Fruit fly (Drosophila melanogaster): ENCODE results near the gene Ccdc85.
A peak's percentile ranks its signal among the peaks of the same experiment; 100 is the strongest.

Gene Ccdc85

DNA sequence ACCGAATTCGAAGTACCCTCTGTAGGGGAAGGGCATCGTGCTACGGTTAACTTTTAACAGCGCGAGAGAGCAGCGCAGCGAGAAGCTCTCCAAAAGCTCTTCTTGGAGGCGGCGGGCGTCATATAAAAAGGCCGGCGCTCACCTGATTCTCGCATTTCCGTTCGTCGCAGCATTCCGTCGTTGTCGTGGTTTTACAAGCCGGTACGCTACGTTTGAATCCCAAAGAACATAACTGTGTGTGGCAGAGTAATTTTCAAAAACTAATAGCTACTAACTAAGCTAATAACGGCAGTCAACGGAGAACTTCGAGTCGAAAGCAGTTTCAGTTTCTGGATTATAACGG lies 57.3 kb downstream of the Ccdc85 start, which contains the start of gene FASN1 (continued):
- TF ChIP-seq CG4360 (GFP tag; IDR thresholded peaks at IDR 0.05) (no peak), fd102C (GFP tag; optimal IDR thresholded peaks at IDR 0.05) (no peak), YL-1 (GFP tag; optimal IDR thresholded peaks at IDR 0.05) (no peak), CG15601 (tag; optimal IDR thresholded peaks at IDR 0.05) (no peak), Dek (tag; optimal IDR thresholded peaks at IDR 0.05) (no peak), CG9215 (GFP tag; IDR thresholded peaks at IDR 0.05) (no peak), maf-S (GFP tag; optimal IDR thresholded peaks at IDR 0.05) (no peak), chn (GFP tag; optimal IDR thresholded peaks at IDR 0.05) (no peak), CG8290 (GFP tag; optimal IDR thresholded peaks at IDR 0.05) (no peak), CG8290 (tag; optimal IDR thresholded peaks at IDR 0.05) (peak in 1 of 2 experiments; percentile 68), CG7963 (GFP tag; IDR thresholded peaks at IDR 0.05; ENCODE audit: partially characterized antibody) (no peak), CG5245 (GFP tag; optimal IDR thresholded peaks at IDR 0.05) (no peak), CG11696 (GFP tag; IDR thresholded peaks at IDR 0.05) (no peak), hb (GFP tag; IDR thresholded peaks at IDR 0.05; ENCODE audit: partially characterized antibody) (0 out of 3 replicates have a peak, but pooled peaks have one; percentile 49), Kr (GFP tag; optimal IDR thresholded peaks at IDR 0.05) (no peak), nmo (GFP tag; optimal IDR thresholded peaks at IDR 0.05) (no peak), phol (tag; optimal IDR thresholded peaks at IDR 0.05) (no peak), CG33213 (GFP tag; optimal IDR thresholded peaks at IDR 0.05) (no peak), Aef1 (GFP tag; IDR thresholded peaks at IDR 0.05) (no peak), Jarid2 (GFP tag; optimal IDR thresholded peaks at IDR 0.05) (peak; percentile 80), jigr1 (GFP tag; IDR thresholded peaks at IDR 0.05) (no peak), vfl (GFP tag; optimal IDR thresholded peaks at IDR 0.05) (no peak), jing (GFP tag; optimal IDR thresholded peaks at IDR 0.05) (no peak), CG18262 (tag; optimal IDR thresholded peaks at IDR 0.05) (peak; percentile 27), CG6175 (GFP tag; IDR thresholded peaks at IDR 0.05) (0 out of 3 replicates have a peak, but pooled peaks have one; percentile 25), CG2199 (GFP tag; IDR thresholded peaks at IDR 0.05) (no peak), Hsf (GFP tag; optimal IDR thresholded peaks at IDR 0.05) (no peak), ken (GFP tag; IDR thresholded peaks at IDR 0.05) (no peak), eve (GFP tag; optimal IDR thresholded peaks at IDR 0.05) (no peak), Lim3 (GFP tag; IDR thresholded peaks at IDR 0.05) (no peak), ato (GFP tag; IDR thresholded peaks at IDR 0.05; ENCODE audit: partially characterized antibody) (no peak), nerfin-1 (tag; optimal IDR thresholded peaks at IDR 0.05) (peak; percentile 12), Nf-YC (tag; optimal IDR thresholded peaks at IDR 0.05) (no peak), CG16779 (GFP tag; IDR thresholded peaks at IDR 0.05) (no peak; the same call in 1 of the 2 replicates), inv (GFP tag; IDR thresholded peaks at IDR 0.05; ENCODE audit: partially characterized antibody) (peak; percentile 25; the same call in 1 of the 2 replicates), klu (GFP tag; IDR thresholded peaks at IDR 0.05) (no peak), Opbp (GFP tag; IDR thresholded peaks at IDR 0.05; ENCODE audit: partially characterized antibody) (0 out of 3 replicates have a peak, but pooled peaks have one; percentile 22), CG11398 (GFP tag; optimal IDR thresholded peaks at IDR 0.05) (peak; percentile 27), hkb (optimal IDR thresholded peaks at IDR 0.05) (no peak), hkb (GFP tag; IDR thresholded peaks at IDR 0.05) (peak; percentile 50; the same call in 1 of the 2 replicates), CG4424 (GFP tag; optimal IDR thresholded peaks at IDR 0.05) (no peak), CG17361 (GFP tag; IDR thresholded peaks at IDR 0.05) (no peak), zfh1 (GFP tag; IDR thresholded peaks at IDR 0.05) (peak; percentile 34; the same call in 1 of the 3 replicates), emc (GFP tag; optimal IDR thresholded peaks at IDR 0.05) (no peak), CG17568 (GFP tag; optimal IDR thresholded peaks at IDR 0.05) (no peak), Sry-β (GFP tag; optimal IDR thresholded peaks at IDR 0.05) (no peak), tll (GFP tag; optimal IDR thresholded peaks at IDR 0.05) (no peak), CG15696 (tag; optimal IDR thresholded peaks at IDR 0.05) (no peak), CG13123 (GFP tag; optimal IDR thresholded peaks at IDR 0.05) (no peak), Oaz (GFP tag; IDR thresholded peaks at IDR 0.05) (no peak), Asciz (GFP tag; optimal IDR thresholded peaks at IDR 0.05) (no peak), otp (GFP tag; IDR thresholded peaks at IDR 0.05) (0 out of 3 replicates have a peak, but pooled peaks have one; percentile 20)

All from whole organism, embryonic.